Fruit fly (Drosophila melanogaster) whole organism, embryonic: ENCODE results near the gene tj.

ENCODE experiments used
- CG13287 ChIP-seq: fragments of 200-800 bp; sonication (Bioruptor generic); IDR thresholded peaks from 2 replicates; pipeline ENCODE4 v1.3.6; 2022; ENCODE audit warnings: missing biosample characterization, missing genetic modification characterization; ENCODE audit not compliant: partially characterized antibody
- CG4404 ChIP-seq: fragments of 200-800 bp; sonication (Bioruptor generic); IDR thresholded peaks from 2 replicates; pipeline ENCODE4 v1.3.6; 2022; ENCODE audit warnings: missing biosample characterization, missing genetic modification characterization
- Optix ChIP-seq: fragments of 200-800 bp; sonication (Bioruptor generic); IDR thresholded peaks from 3 replicates; pipeline ENCODE4 v1.3.6; 2022; ENCODE audit warnings: missing biosample characterization, missing genetic modification characterization
- Pdp1 ChIP-seq, 2 experiments: fragments of 200-800 bp; sonication (Bioruptor generic); optimal IDR thresholded peaks; 3 replicates each; lab custom pipeline; 2016; ENCODE audit warnings: missing biosample characterization in 2 of 2, missing genetic modification characterization in 2 of 2, mild to moderate bottlenecking in 1 of 2, moderate library complexity in 1 of 2
- Rfx ChIP-seq: fragments of 200-800 bp; sonication (Bioruptor generic); IDR thresholded peaks from 2 replicates; pipeline ENCODE4 v1.3.6; 2022; ENCODE audit warnings: missing biosample characterization, missing genetic modification characterization
- Sin3A ChIP-seq: fragments of >200 bp; optimal IDR thresholded peaks from 2 replicates; lab custom pipeline; 2018
- amos ChIP-seq: fragments of 200-800 bp; sonication (Bioruptor generic); IDR thresholded peaks from 2 replicates; pipeline ENCODE4 v1.3.6; 2022; ENCODE audit warnings: missing biosample characterization, missing genetic modification characterization; ENCODE audit not compliant: partially characterized antibody
- dati ChIP-seq: fragments of 200-800 bp; sonication (Bioruptor generic); IDR thresholded peaks from 2 replicates; pipeline ENCODE4 v1.3.6; 2022; ENCODE audit warnings: missing biosample characterization, missing genetic modification characterization
- emc ChIP-seq: fragments of 200-800 bp; sonication (Bioruptor generic); optimal IDR thresholded peaks from 2 replicates; lab custom pipeline; 2016; ENCODE audit warnings: missing biosample characterization, missing genetic modification characterization
- hbn ChIP-seq: fragments of 200-800 bp; sonication (Bioruptor generic); IDR thresholded peaks from 2 replicates; pipeline ENCODE4 v1.3.6; 2022; ENCODE audit warnings: missing biosample characterization, missing genetic modification characterization; ENCODE audit not compliant: partially characterized antibody
- nmo ChIP-seq: fragments of 200-800 bp; sonication (Bioruptor generic); optimal IDR thresholded peaks from 2 replicates; lab custom pipeline; 2018; ENCODE audit warnings: missing biosample characterization, mild to moderate bottlenecking, missing genetic modification characterization, moderate library complexity
- peb ChIP-seq: fragments of 200-800 bp; sonication (Bioruptor generic); IDR thresholded peaks from 2 replicates; pipeline ENCODE4 v1.3.6; 2022; ENCODE audit warnings: missing biosample characterization, missing genetic modification characterization
- psq ChIP-seq: fragments of 200-800 bp; sonication (Bioruptor generic); optimal IDR thresholded peaks from 2 replicates; lab custom pipeline; 2017; ENCODE audit warnings: missing biosample characterization, missing genetic modification characterization

DNA sequence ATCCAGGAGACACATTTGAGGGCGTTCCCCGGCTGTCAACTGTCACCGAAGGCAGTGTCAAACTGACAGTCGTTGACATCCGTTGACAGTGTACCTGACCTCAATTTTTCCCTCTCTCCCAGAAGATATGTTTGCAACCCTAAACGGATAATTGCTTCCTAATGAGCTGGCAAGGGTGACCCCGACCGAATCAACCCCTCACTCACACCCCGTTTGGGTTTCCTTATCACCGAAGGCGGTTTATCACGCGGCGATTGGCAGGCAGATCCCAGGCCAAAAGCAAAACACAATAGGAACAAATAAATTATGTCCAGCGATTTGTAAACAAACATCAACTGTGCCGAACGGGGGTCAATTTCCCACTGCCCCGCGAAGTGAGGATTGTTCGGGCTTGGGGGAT is 4.7 kb upstream of the tj start:
- TF ChIP-seq hbn (GFP tag; lab: Robert Waterston, UW) (no peak), Pdp1 (GFP tag; optimal IDR thresholded peaks at IDR 0.05; lab: Kevin White, UChicago) (no peak), nmo (GFP tag; lab: Kevin White, UChicago) (no peak), dati (GFP tag; lab: Robert Waterston, UW) (no peak), peb (GFP tag; lab: Robert Waterston, UW) (no peak), Optix (GFP tag; lab: Robert Waterston, UW) (no peak), amos (GFP tag; lab: Robert Waterston, UW) (no peak), emc (GFP tag; lab: Kevin White, UChicago) (no peak), Rfx (no peak), CG13287 (GFP tag; lab: Robert Waterston, UW) (no peak), psq (GFP tag; lab: Kevin White, UChicago) (no peak), CG4404 (GFP tag; lab: Robert Waterston, UW) (no peak), Sin3A (lab: Kevin White, UChicago) (no peak)
